Fruit fly (Drosophila melanogaster) whole organism, adult: ENCODE results near the gene plx.
A peak's percentile ranks its signal among the peaks of the same experiment; 100 is the strongest.

Experiments used
- CG11617 ChIP-seq: fragments of 200-800 bp; sonication (Bioruptor generic); optimal IDR thresholded peaks from 2 replicates; lab custom pipeline; 2017; ENCODE audit warnings: mild to moderate bottlenecking, missing biosample characterization, missing genetic modification reagents, missing genetic modification characterization
- CG12768 ChIP-seq: fragments of 200-800 bp; sonication (Bioruptor generic); optimal IDR thresholded peaks from 2 replicates; lab custom pipeline; 2017; ENCODE audit warnings: missing biosample characterization, missing genetic modification characterization, mild to moderate bottlenecking, moderate library complexity, missing genetic modification reagents
- CG14711 ChIP-seq: fragments of 200-800 bp; sonication (Bioruptor generic); optimal IDR thresholded peaks from 2 replicates; lab custom pipeline; 2018; ENCODE audit warnings: missing biosample characterization, mild to moderate bottlenecking, missing genetic modification characterization, moderate library complexity
- CG1620 ChIP-seq: fragments of 200-800 bp; sonication (Bioruptor generic); optimal IDR thresholded peaks from 2 replicates; lab custom pipeline; 2016; ENCODE audit warnings: missing biosample characterization, missing genetic modification characterization
- CG33017 ChIP-seq: fragments of 200-800 bp; sonication (Bioruptor generic); optimal IDR thresholded peaks from 2 replicates; lab custom pipeline; 2018; ENCODE audit warnings: missing biosample characterization, mild to moderate bottlenecking, missing genetic modification characterization, moderate library complexity
- CG5204 ChIP-seq: fragments of 200-800 bp; sonication (Bioruptor generic); optimal IDR thresholded peaks from 2 replicates; lab custom pipeline; 2016; ENCODE audit warnings: missing biosample characterization, missing genetic modification characterization
- CG7045 ChIP-seq: fragments of 200-800 bp; sonication (Bioruptor generic); optimal IDR thresholded peaks from 2 replicates; lab custom pipeline; 2017; ENCODE audit warnings: missing biosample characterization, mild to moderate bottlenecking, missing genetic modification characterization
- CG7101 ChIP-seq: fragments of 200-800 bp; sonication (Bioruptor generic); optimal IDR thresholded peaks from 2 replicates; lab custom pipeline; 2018; ENCODE audit warnings: missing biosample characterization, mild to moderate bottlenecking, missing genetic modification characterization, moderate library complexity
- Clk ChIP-seq: fragments of 200-800 bp; sonication (Bioruptor generic); optimal IDR thresholded peaks from 2 replicates; lab custom pipeline; 2017; ENCODE audit warnings: missing biosample characterization, missing genetic modification characterization
- Crg-1 ChIP-seq: fragments of 200-800 bp; sonication (Bioruptor generic); optimal IDR thresholded peaks from 2 replicates; lab custom pipeline; 2016; ENCODE audit warnings: missing biosample characterization, missing genetic modification characterization
- Hr96 ChIP-seq: fragments of 200-800 bp; sonication (Bioruptor generic); optimal IDR thresholded peaks from 2 replicates; lab custom pipeline; 2016; ENCODE audit warnings: missing biosample characterization, missing genetic modification characterization
- Mnt ChIP-seq: fragments of 200-800 bp; sonication (Bioruptor generic); optimal IDR thresholded peaks from 2 replicates; lab custom pipeline; 2016; ENCODE audit warnings: missing biosample characterization, mild to moderate bottlenecking, missing genetic modification characterization
- bab1 ChIP-seq: fragments of 200-800 bp; sonication (Bioruptor generic); optimal IDR thresholded peaks from 3 replicates; lab custom pipeline; 2019; ENCODE audit warnings: missing biosample characterization, mild to moderate bottlenecking, missing genetic modification characterization, moderate library complexity
- cic ChIP-seq: fragments of 200-800 bp; sonication (Bioruptor generic); optimal IDR thresholded peaks from 2 replicates; lab custom pipeline; 2017; ENCODE audit warnings: missing biosample characterization, mild to moderate bottlenecking, missing genetic modification characterization, moderate library complexity
- cnc ChIP-seq, 2 experiments: fragments of >200 bp; optimal IDR thresholded peaks; 2 replicates each; lab custom pipeline; 2017
- kay ChIP-seq: fragments of 200-800 bp; sonication (Bioruptor generic); peaks from one replicate; lab custom pipeline; 2016; ENCODE audit warnings: missing biosample characterization, missing genetic modification characterization, borderline replicate concordance
- ovo ChIP-seq: fragments of 200-800 bp; sonication (Bioruptor generic); optimal IDR thresholded peaks from 2 replicates; lab custom pipeline; 2016; ENCODE audit warnings: missing biosample characterization, missing genetic modification characterization
- pad ChIP-seq: fragments of 200-800 bp; sonication (Bioruptor generic); optimal IDR thresholded peaks from 3 replicates; lab custom pipeline; 2017; ENCODE audit warnings: missing biosample characterization, missing genetic modification characterization, mild to moderate bottlenecking, moderate library complexity, missing genetic modification reagents
- tj ChIP-seq: fragments of 200-800 bp; sonication (Bioruptor generic); optimal IDR thresholded peaks from 3 replicates; lab custom pipeline; 2017; ENCODE audit warnings: missing biosample characterization, mild to moderate bottlenecking, missing genetic modification characterization, moderate library complexity
- toe ChIP-seq: fragments of 200-800 bp; sonication (Bioruptor generic); optimal IDR thresholded peaks from 2 replicates; lab custom pipeline; 2016; ENCODE audit warnings: missing biosample characterization, missing genetic modification characterization

plx gene

dm6 chr3R:5736305-5736869 lies 50.7 kb downstream of the plx start, which contains the start of the genes CG2100 and CG1236:
CG2100 (minus strand) TSS chr3R:5736355.
CG1236 (plus strand) TSS chr3R:5736748.
- peak; percentile 52 for TF ChIP-seq ovo
- TF ChIP-seq CG7045 (GFP tag; lab: Kevin White, UChicago): peak; percentile 81
- TF ChIP-seq cnc (optimal IDR thresholded peaks at IDR 0.05; lab: Kevin White, UChicago): no peak
- TF ChIP-seq Hr96: no peak
- peak; percentile 67 for TF ChIP-seq pad (GFP tag; lab: Kevin White, UChicago)
- no peak for TF ChIP-seq Clk
- TF ChIP-seq cic (GFP tag; lab: Kevin White, UChicago): peak; percentile 18
- peak; percentile 22 for TF ChIP-seq CG1620 (GFP tag; lab: Kevin White, UChicago)
- TF ChIP-seq toe (GFP tag; lab: Kevin White, UChicago): no peak
- peak; percentile 69 for TF ChIP-seq CG12768 (GFP tag; lab: Kevin White, UChicago)
- peak; percentile 33 for TF ChIP-seq Crg-1
- TF ChIP-seq CG11617: peak; percentile 91
- TF ChIP-seq Mnt: peak; percentile 4
- peak; percentile 76 for TF ChIP-seq CG14711 (tag; lab: Kevin White, UChicago)
- TF ChIP-seq CG7101: peak; percentile 80
- peak; percentile 80 for TF ChIP-seq CG33017 (tag; lab: Kevin White, UChicago)
- TF ChIP-seq CG5204 (GFP tag; lab: Kevin White, UChicago): no peak
- TF ChIP-seq tj: peak; percentile 61
- peak; percentile 73 for TF ChIP-seq bab1
- no peak for TF ChIP-seq kay (GFP tag; lab: Kevin White, UChicago)

- TF ChIP-seq ovo (no peak), CG33017 (tag; lab: Kevin White, UChicago) (no peak), CG14711 (tag; lab: Kevin White, UChicago) (no peak), CG11617 (no peak), Hr96 (no peak), toe (GFP tag; lab: Kevin White, UChicago) (no peak)
Observed at dm6 chr3R:5737263-5737662, 51.6 kb downstream of the plx start.

- TF ChIP-seq CG33017 (tag; lab: Kevin White, UChicago) (no peak), CG7045 (GFP tag; lab: Kevin White, UChicago) (no peak), cic (GFP tag; lab: Kevin White, UChicago) (no peak), toe (GFP tag; lab: Kevin White, UChicago) (no peak), bab1 (peak; percentile 41), tj (peak; percentile 42), Crg-1 (peak; percentile 3), ovo (peak; percentile 15), kay (GFP tag; lab: Kevin White, UChicago) (no peak), Clk (no peak), CG11617 (peak; percentile 34), CG1620 (GFP tag; lab: Kevin White, UChicago) (peak; percentile 40), CG5204 (GFP tag; lab: Kevin White, UChicago) (peak; percentile 15), CG14711 (tag; lab: Kevin White, UChicago) (peak; percentile 11), Mnt (peak; percentile 63), cnc (optimal IDR thresholded peaks at IDR 0.05; lab: Kevin White, UChicago) (no peak), Hr96 (peak; percentile 51), CG7101 (peak; percentile 19), CG12768 (GFP tag; lab: Kevin White, UChicago) (no peak), pad (GFP tag; lab: Kevin White, UChicago) (peak; percentile 13)
Observed at dm6 chr3R:5742278-5743196, 56.9 kb downstream of the plx start, which contains the start of the genes Sym and Madm. Sym (minus strand) TSS chr3R:5742476. Madm (plus strand) TSS chr3R:5742510.

dm6 chr3R:5746646-5747045 lies 61.0 kb downstream of the plx start:
- no peak for TF ChIP-seq CG5204 (GFP tag; lab: Kevin White, UChicago)

- TF ChIP-seq cic (GFP tag; lab: Kevin White, UChicago): no peak
- TF ChIP-seq CG14711 (tag; lab: Kevin White, UChicago): no peak
- no peak for TF ChIP-seq CG33017 (tag; lab: Kevin White, UChicago)
- TF ChIP-seq Hr96: no peak
- TF ChIP-seq ovo: no peak
- TF ChIP-seq Crg-1: no peak
- TF ChIP-seq bab1: peak; percentile 32
- peak; percentile 74 for TF ChIP-seq kay (GFP tag; lab: Kevin White, UChicago)
Observed at dm6 chr3R:5754594-5754993, 68.9 kb downstream of the plx start, which contains the start of gene Dcps. Dcps (minus strand) TSS chr3R:5754774.

- TF ChIP-seq Hr96 (peak; percentile 24), CG12768 (GFP tag; lab: Kevin White, UChicago) (no peak), CG14711 (tag; lab: Kevin White, UChicago) (peak; percentile 25), CG5204 (GFP tag; lab: Kevin White, UChicago) (no peak), CG7101 (peak; percentile 45), Clk (no peak), CG1620 (GFP tag; lab: Kevin White, UChicago) (peak; percentile 30), kay (GFP tag; lab: Kevin White, UChicago) (no peak), pad (GFP tag; lab: Kevin White, UChicago) (peak; percentile 2), Mnt (peak; percentile 31), CG7045 (GFP tag; lab: Kevin White, UChicago) (no peak), ovo (no peak), bab1 (peak; percentile 63), CG33017 (tag; lab: Kevin White, UChicago) (peak; percentile 7), Crg-1 (peak; percentile 25), CG11617 (peak; percentile 8), cnc (optimal IDR thresholded peaks at IDR 0.05; lab: Kevin White, UChicago) (no peak)
Observed at dm6 chr3R:5758624-5759209, 73.1 kb downstream of the plx start, which contains the start of gene Sec8. Sec8 (minus strand) TSS chr3R:5758997.
